Worm (Caenorhabditis elegans): ENCODE data around the gene C32H11.4.

C32H11.4 gene

DNA sequence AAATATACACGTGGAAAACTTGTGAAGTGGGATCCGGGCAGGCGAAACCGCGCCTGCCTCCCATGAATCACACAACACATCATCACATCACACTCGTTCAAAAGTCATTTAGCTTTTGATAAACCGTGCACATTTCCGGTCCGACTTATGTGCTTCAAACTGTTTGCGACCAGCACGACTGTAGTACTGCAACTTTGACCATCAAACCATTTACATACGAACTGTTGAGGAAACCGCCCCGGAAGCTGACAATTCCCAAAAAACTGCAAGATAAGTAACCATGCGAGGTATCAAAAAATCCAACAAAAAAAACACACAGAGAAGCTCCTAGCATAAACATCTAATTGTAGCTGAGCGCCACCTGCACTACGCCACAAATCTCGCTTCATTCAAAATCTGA lies 51.7 kb downstream of the C32H11.4 start:
- TF ChIP-seq dao-5 (tag; optimal IDR thresholded peaks at IDR 0.05): no peak
- no peak for TF ChIP-seq W03F9.2 (tag; optimal IDR thresholded peaks at IDR 0.05)
- no peak for TF ChIP-seq him-1 (tag; optimal IDR thresholded peaks at IDR 0.05)
